Worm (Caenorhabditis elegans) whole organism, young adult: Measurements from ENCODE around the gene F26G1.3.
A peak's percentile ranks its signal among the peaks of the same experiment; 100 is the strongest.

Experiments used
- C17E4.6 ChIP-seq: fragments of 200-800 bp; sonication (Bioruptor generic); IDR thresholded peaks from 2 replicates; pipeline ENCODE4 v1.3.6; 2022; ENCODE audit warnings: missing genetic modification reagents, missing genetic modification characterization, missing compliant biosample characterization
- F37B4.10 ChIP-seq: fragments of 200-800 bp; sonication (Bioruptor generic); IDR thresholded peaks from 2 replicates; pipeline ENCODE4 v1.3.6; 2022; ENCODE audit warnings: missing genetic modification characterization, missing compliant biosample characterization
- F57A8.1 ChIP-seq: fragments of 200-800 bp; sonication (Bioruptor generic); optimal IDR thresholded peaks from 2 replicates; lab custom pipeline; 2018; ENCODE audit warnings: mild to moderate bottlenecking, missing genetic modification characterization, moderate library complexity, missing compliant biosample characterization
- T07F8.4 ChIP-seq: sonication (generic microtip); optimal IDR thresholded peaks from 2 replicates; lab custom pipeline; 2016; ENCODE audit warnings: mild to moderate bottlenecking, missing genetic modification characterization, moderate library complexity, missing compliant biosample characterization
- ama-1 ChIP-seq, 3 experiments: fragments of 150-350 bp in 1 of 3; sonication (generic microtip) in 2 of 3; optimal IDR thresholded peaks; 2 replicates each; lab custom pipeline; 2014 to 2018; ENCODE audit warnings: missing biosample characterization in 2 of 3, missing genetic modification characterization in 2 of 3, missing genetic modification reagents in 2 of 3
- attf-3 ChIP-seq: fragments of 200-800 bp; sonication (Bioruptor generic); conservative IDR thresholded peaks from 2 replicates; pipeline ENCODE4 v1.3.6; 2022; ENCODE audit warnings: missing genetic modification reagents, missing genetic modification characterization, missing compliant biosample characterization
- attf-5 ChIP-seq: fragments of 200-800 bp; sonication (Bioruptor generic); optimal IDR thresholded peaks from 2 replicates; lab custom pipeline; 2018; ENCODE audit warnings: mild to moderate bottlenecking, missing genetic modification characterization, missing compliant biosample characterization
- bed-1 ChIP-seq: fragments of 200-800 bp; sonication (Bioruptor generic); IDR thresholded peaks from 2 replicates; pipeline ENCODE4 v1.3.6; 2022; ENCODE audit warnings: missing genetic modification reagents, missing genetic modification characterization, missing compliant biosample characterization
- cebp-1 ChIP-seq, 2 experiments: fragments of 200-800 bp in 1 of 2; sonication (Bioruptor generic) in 1 of 2; sonication (generic microtip) in 1 of 2; IDR thresholded peaks in 1 of 2; optimal IDR thresholded peaks in 1 of 2; 2 replicates each; pipeline versions ENCODE4 v1.3.6 to Lab custom; 2017 to 2022; ENCODE audit warnings: missing compliant biosample characterization in 2 of 2, missing genetic modification characterization in 2 of 2, mild to moderate bottlenecking in 1 of 2, missing genetic modification reagents in 1 of 2, moderate library complexity in 1 of 2
- cebp-2 ChIP-seq: fragments of 200-800 bp; sonication (Bioruptor generic); IDR thresholded peaks from 2 replicates; pipeline ENCODE4 v1.3.6; 2022; ENCODE audit warnings: missing genetic modification characterization, missing compliant biosample characterization
- dox-1 ChIP-seq: fragments of 200-800 bp; sonication (Bioruptor generic); IDR thresholded peaks from 2 replicates; pipeline ENCODE4 v1.3.6; 2022; ENCODE audit warnings: missing genetic modification reagents, missing genetic modification characterization, missing compliant biosample characterization
- efl-1 ChIP-seq: fragments of 150-350 bp; optimal IDR thresholded peaks from 2 replicates; lab custom pipeline; 2014; ENCODE audit warnings: missing biosample characterization, missing genetic modification reagents, missing genetic modification characterization
- ekl-4 ChIP-seq: fragments of 200-800 bp; sonication (Bioruptor generic); IDR thresholded peaks from 2 replicates; pipeline ENCODE4 v1.3.6; 2022; ENCODE audit warnings: missing genetic modification reagents, missing genetic modification characterization, missing compliant biosample characterization
- him-1 ChIP-seq: sonication (generic microtip); optimal IDR thresholded peaks from 2 replicates; lab custom pipeline; 2016; ENCODE audit warnings: missing genotype, missing genetic modification reagents, missing genetic modification characterization, missing compliant biosample characterization
- hmg-1.2 ChIP-seq: fragments of 200-800 bp; sonication (Bioruptor generic); IDR thresholded peaks from 2 replicates; pipeline ENCODE4 v1.3.6; 2022; ENCODE audit warnings: missing genetic modification reagents, missing genetic modification characterization, missing compliant biosample characterization
- hsf-1 ChIP-seq: fragments of 200-800 bp; sonication (Bioruptor generic); IDR thresholded peaks from 2 replicates; pipeline ENCODE4 v1.3.6; 2022; ENCODE audit warnings: missing genetic modification reagents, missing genetic modification characterization, missing compliant biosample characterization
- let-607 ChIP-seq, 2 experiments: fragments of 200-800 bp in 1 of 2; sonication (Bioruptor generic) in 1 of 2; sonication (generic microtip) in 1 of 2; optimal IDR thresholded peaks; 2 replicates each; lab custom pipeline; 2016 to 2018; ENCODE audit warnings: mild to moderate bottlenecking in 2 of 2, missing compliant biosample characterization in 2 of 2, missing genetic modification characterization in 2 of 2, moderate library complexity in 2 of 2, missing genotype in 1 of 2
- lin-35 ChIP-seq, 3 experiments: fragments of 150-350 bp in 2 of 3; sonication (generic microtip) in 1 of 3; optimal IDR thresholded peaks; 2 replicates each; lab custom pipeline; 2014 to 2018; ENCODE audit warnings: missing biosample characterization in 3 of 3, missing genetic modification characterization in 3 of 3, missing genetic modification reagents in 3 of 3
- lin-40 ChIP-seq: sonication (generic microtip); optimal IDR thresholded peaks from 2 replicates; lab custom pipeline; 2016; ENCODE audit warnings: missing genetic modification characterization, mild to moderate bottlenecking, missing compliant biosample characterization, missing genotype, missing genetic modification reagents
- lin-54 ChIP-seq: fragments of 200-800 bp; sonication (Bioruptor generic); optimal IDR thresholded peaks from 2 replicates; lab custom pipeline; 2018; ENCODE audit warnings: mild to moderate bottlenecking, missing genetic modification characterization, missing compliant biosample characterization
- lsl-1 ChIP-seq: fragments of 200-800 bp; sonication (Bioruptor generic); optimal IDR thresholded peaks from 2 replicates; lab custom pipeline; 2018; ENCODE audit warnings: mild to moderate bottlenecking, missing genetic modification characterization, moderate library complexity, missing compliant biosample characterization
- madf-6 ChIP-seq: fragments of 200-800 bp; sonication (Bioruptor generic); IDR thresholded peaks from 2 replicates; pipeline ENCODE4 v1.3.6; 2022; ENCODE audit warnings: missing genetic modification reagents, missing genetic modification characterization, missing compliant biosample characterization
- mcd-1 ChIP-seq: fragments of 200-800 bp; sonication (Bioruptor generic); IDR thresholded peaks from 2 replicates; pipeline ENCODE4 v1.3.6; 2022; ENCODE audit warnings: missing genetic modification reagents, missing genetic modification characterization, missing compliant biosample characterization
- mes-4 ChIP-seq: sonication (generic microtip); optimal IDR thresholded peaks from 2 replicates; lab custom pipeline; 2016; ENCODE audit warnings: missing genotype, missing genetic modification characterization, missing compliant biosample characterization
- nfya-1 ChIP-seq: sonication (generic microtip); optimal IDR thresholded peaks from 2 replicates; lab custom pipeline; 2017; ENCODE audit warnings: antibody characterized with exemption, missing compliant biosample characterization, missing genetic modification characterization, borderline replicate concordance; ENCODE audit not compliant: insufficient read depth
- nfya-2 ChIP-seq: fragments of 200-800 bp; sonication (Bioruptor generic); IDR thresholded peaks from 2 replicates; pipeline ENCODE4 v1.3.6; 2022; ENCODE audit warnings: missing genetic modification reagents, missing genetic modification characterization, missing compliant biosample characterization
- nfyb-1 ChIP-seq: fragments of 200-800 bp; sonication (Bioruptor generic); IDR thresholded peaks from 2 replicates; pipeline ENCODE4 v1.3.6; 2022; ENCODE audit warnings: missing genetic modification reagents, missing genetic modification characterization, missing compliant biosample characterization
- nhr-120 ChIP-seq: fragments of 200-800 bp; sonication (Bioruptor generic); IDR thresholded peaks from 2 replicates; pipeline ENCODE4 v1.3.6; 2022; ENCODE audit warnings: missing genetic modification characterization, missing compliant biosample characterization
- nhr-179 ChIP-seq: sonication (generic microtip); optimal IDR thresholded peaks from 2 replicates; lab custom pipeline; 2016; ENCODE audit warnings: mild to moderate bottlenecking, missing genetic modification characterization, missing compliant biosample characterization
- nhr-80 ChIP-seq: sonication (generic microtip); optimal IDR thresholded peaks from 2 replicates; lab custom pipeline; 2016; ENCODE audit warnings: missing genetic modification characterization, missing compliant biosample characterization
- rcor-1 ChIP-seq: fragments of 200-800 bp; sonication (Bioruptor generic); IDR thresholded peaks from 2 replicates; pipeline ENCODE4 v1.3.6; 2022; ENCODE audit warnings: missing genetic modification reagents, missing genetic modification characterization, missing compliant biosample characterization
- repo-1 ChIP-seq: sonication (generic microtip); optimal IDR thresholded peaks from 2 replicates; lab custom pipeline; 2017; ENCODE audit warnings: mild to moderate bottlenecking, missing genetic modification characterization, missing compliant biosample characterization
- sea-2 ChIP-seq: fragments of 200-800 bp; sonication (Bioruptor generic); IDR thresholded peaks from 2 replicates; pipeline ENCODE4 v1.3.6; 2022; ENCODE audit warnings: missing genetic modification characterization, missing compliant biosample characterization
- snpc-1.1 ChIP-seq: sonication (generic microtip); optimal IDR thresholded peaks from 2 replicates; lab custom pipeline; 2017; ENCODE audit warnings: missing genetic modification characterization, mild to moderate bottlenecking, missing compliant biosample characterization, antibody characterized with exemption, moderate library complexity, missing genotype, missing genetic modification reagents; ENCODE audit not compliant: insufficient read depth
- snpc-1.3 ChIP-seq: sonication (generic microtip); optimal IDR thresholded peaks from 2 replicates; lab custom pipeline; 2017; ENCODE audit warnings: missing genetic modification characterization, mild to moderate bottlenecking, missing compliant biosample characterization, antibody characterized with exemption, moderate library complexity, missing genotype, missing genetic modification reagents; ENCODE audit not compliant: insufficient read depth
- snpc-3.4 ChIP-seq: sonication (generic microtip); optimal IDR thresholded peaks from 2 replicates; lab custom pipeline; 2017; ENCODE audit warnings: missing genetic modification characterization, mild to moderate bottlenecking, missing compliant biosample characterization, antibody characterized with exemption, moderate library complexity, missing genotype, missing genetic modification reagents
- tlf-1 ChIP-seq: fragments of 200-800 bp; sonication (Bioruptor generic); optimal IDR thresholded peaks from 2 replicates; lab custom pipeline; 2018; ENCODE audit warnings: mild to moderate bottlenecking, missing genetic modification characterization, missing compliant biosample characterization
- unc-130 ChIP-seq: sonication (generic microtip); optimal IDR thresholded peaks from 2 replicates; lab custom pipeline; 2016; ENCODE audit warnings: missing genetic modification reagents, missing genetic modification characterization, missing compliant biosample characterization
- xnd-1 ChIP-seq: sonication (generic microtip); optimal IDR thresholded peaks from 2 replicates; lab custom pipeline; 2016; ENCODE audit warnings: missing genotype, missing genetic modification reagents, missing genetic modification characterization, missing compliant biosample characterization
- zim-3 ChIP-seq: sonication (generic microtip); optimal IDR thresholded peaks from 2 replicates; lab custom pipeline; 2017; ENCODE audit warnings: mild to moderate bottlenecking, missing genetic modification characterization, moderate library complexity, missing compliant biosample characterization
- ztf-6 ChIP-seq: fragments of 200-800 bp; sonication (Bioruptor generic); IDR thresholded peaks from 2 replicates; pipeline ENCODE4 v1.3.6; 2022; ENCODE audit warnings: missing genetic modification reagents, missing genetic modification characterization, missing compliant biosample characterization

The F26G1.3 gene

DNA sequence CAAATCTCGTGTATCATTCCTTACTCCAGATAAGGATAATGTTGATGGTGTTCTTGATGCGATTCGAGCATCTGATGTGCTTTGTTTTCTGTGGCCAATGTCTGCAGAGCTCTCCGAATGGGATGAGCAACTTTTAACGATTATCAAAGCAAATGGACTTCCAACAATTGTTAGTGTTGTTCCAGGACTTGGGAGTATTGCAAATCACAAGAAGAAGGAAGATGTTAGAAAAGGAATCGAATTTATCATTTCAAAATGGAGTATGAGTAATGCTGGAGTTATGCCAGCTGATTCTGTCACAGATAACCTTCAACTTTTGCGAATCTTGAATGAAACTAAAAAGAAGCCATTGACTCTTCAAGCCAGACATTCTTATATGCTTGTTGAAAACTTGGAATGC is 47.7 kb upstream of the F26G1.3 start (continued):
- TF ChIP-seq snpc-1.3 (no peak), ama-1 (optimal IDR thresholded peaks at IDR 0.05; lab: Kevin White, UChicago) (no peak), ama-1 (GFP tag; optimal IDR thresholded peaks at IDR 0.05; lab: Kevin White, UChicago) (no peak), repo-1 (no peak), nfya-1 (tag; lab: Kevin White, UChicago) (no peak)

DNA sequence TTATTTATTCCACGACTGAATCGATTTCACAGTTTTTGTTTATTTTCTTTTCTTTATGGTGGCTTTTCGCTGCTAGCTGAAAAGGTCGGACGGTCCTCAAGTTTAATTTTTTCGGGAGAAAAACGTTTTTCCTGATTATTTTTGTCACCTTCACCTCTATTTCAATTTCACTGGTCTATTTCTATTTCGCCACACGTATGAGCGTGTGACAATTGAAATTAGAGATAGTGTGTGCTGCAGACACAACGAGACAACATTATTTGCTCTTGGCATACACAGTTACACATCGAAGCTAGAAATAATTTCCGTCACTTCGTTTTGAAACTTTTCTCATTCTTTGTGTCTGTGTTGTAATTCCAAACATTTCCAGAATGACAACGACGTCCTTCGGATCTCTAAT is 42.9 kb upstream of the F26G1.3 start, which contains the start of gene F41C3.8:
Gene F41C3.8 (plus strand): TSS at position 371 of the 400 bp plus-strand sequence.
- no peak for TF ChIP-seq C17E4.6 (GFP tag; lab: Robert Waterston, UW)
- TF ChIP-seq madf-6 (GFP tag; lab: Robert Waterston, UW): no peak
- TF ChIP-seq F57A8.1: no peak
- no peak for TF ChIP-seq snpc-1.1 (tag; lab: Kevin White, UChicago)
- TF ChIP-seq nhr-179 (tag; lab: Kevin White, UChicago): no peak
- peak; percentile 89 for TF ChIP-seq nhr-80 (tag; lab: Kevin White, UChicago)
- peak; percentile 50 for TF ChIP-seq attf-5 (GFP tag; lab: Kevin White, UChicago)
- no peak for TF ChIP-seq lin-54 (GFP tag; lab: Kevin White, UChicago)
- no peak for TF ChIP-seq hsf-1 (GFP tag; lab: Robert Waterston, UW)
- no peak for TF ChIP-seq lsl-1 (GFP tag; lab: Kevin White, UChicago)
- TF ChIP-seq him-1: no peak
- TF ChIP-seq let-607 (tag; optimal IDR thresholded peaks at IDR 0.05; lab: Kevin White, UChicago): peak in 1 of 2 experiments; percentile 87
- TF ChIP-seq bed-1 (GFP tag; lab: Robert Waterston, UW): no peak
- no peak for TF ChIP-seq nfya-2 (GFP tag; lab: Robert Waterston, UW)
- TF ChIP-seq dox-1: 0 out of 2 replicates have a peak, but pooled peaks have one; percentile 24
- no peak for TF ChIP-seq mes-4
- no peak for TF ChIP-seq unc-130 (GFP tag; lab: Kevin White, UChicago)
- TF ChIP-seq cebp-1 (GFP tag; IDR thresholded peaks at IDR 0.05; lab: Robert Waterston, UW): 0 out of 2 replicates have a peak, but pooled peaks have one; percentile 29
- peak; percentile 70 for TF ChIP-seq cebp-1 (tag; optimal IDR thresholded peaks at IDR 0.05; lab: Kevin White, UChicago)
- no peak for TF ChIP-seq ekl-4 (GFP tag; lab: Robert Waterston, UW)
- TF ChIP-seq snpc-1.3: no peak

DNA sequence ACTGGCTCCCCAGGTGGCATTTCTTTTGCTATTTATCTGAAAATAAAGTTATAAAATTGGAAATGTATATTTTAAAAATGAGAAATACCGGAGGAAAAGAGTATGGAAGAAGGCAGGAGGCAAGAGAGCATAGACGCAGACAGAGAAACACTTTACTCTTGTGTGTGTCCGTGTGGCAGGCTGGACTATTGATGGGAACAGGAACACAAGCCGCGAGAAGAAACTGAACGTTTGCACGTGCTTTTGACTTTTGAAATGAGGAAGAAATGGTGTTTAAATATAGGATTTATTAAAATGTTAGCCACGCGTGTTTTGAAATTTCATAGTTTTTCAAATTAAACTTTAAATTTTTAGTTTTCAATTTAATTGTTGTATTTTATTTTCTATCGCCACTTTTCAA is 32.4 kb upstream of the F26G1.3 start, which contains the start of gene F10G7.10:
Gene F10G7.10 (minus strand): TSS at position 145 of the 400 bp plus-strand sequence.
- TF ChIP-seq attf-5 (GFP tag; lab: Kevin White, UChicago) (peak; percentile 46), hmg-1.2 (peak; percentile 35; the same call in 1 of the 2 replicates), cebp-1 (GFP tag; IDR thresholded peaks at IDR 0.05; lab: Robert Waterston, UW) (no peak), cebp-1 (tag; optimal IDR thresholded peaks at IDR 0.05; lab: Kevin White, UChicago) (peak; percentile 62), F37B4.10 (GFP tag; lab: Robert Waterston, UW) (no peak), T07F8.4 (no peak), zim-3 (tag; lab: Kevin White, UChicago) (no peak), attf-3 (GFP tag; lab: Robert Waterston, UW) (no peak)

DNA sequence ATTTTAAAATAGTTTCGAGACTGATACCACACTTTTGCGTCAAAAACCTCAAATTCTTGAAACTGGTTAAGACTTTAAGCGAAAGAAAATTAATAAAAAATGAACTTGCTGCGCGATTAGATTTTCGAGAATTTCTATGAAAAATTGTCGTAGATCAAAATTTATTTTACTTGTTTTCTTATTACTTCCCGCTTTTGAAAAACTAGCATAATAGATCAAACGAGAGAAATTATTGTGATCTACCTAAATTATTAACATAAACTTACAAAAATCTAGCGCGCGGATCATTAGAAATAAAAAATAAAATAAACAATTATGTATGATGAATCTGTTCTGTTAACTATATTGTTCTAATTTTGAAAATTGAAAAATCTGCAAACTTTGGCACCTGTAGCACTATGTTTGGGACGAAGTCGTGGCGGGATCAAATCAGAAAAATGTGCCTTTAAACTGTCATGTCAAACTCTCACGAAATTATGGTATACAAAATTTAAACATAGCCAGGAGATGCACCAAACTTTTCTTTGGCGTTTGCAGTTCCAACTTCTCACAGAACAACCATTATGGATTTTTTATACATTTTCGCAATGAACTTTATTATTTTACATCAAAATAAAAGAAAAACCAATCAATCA is 31.7 kb upstream of the F26G1.3 start:
- TF ChIP-seq snpc-3.4 (tag; lab: Kevin White, UChicago) (no peak), rcor-1 (GFP tag; lab: Robert Waterston, UW) (no peak), T07F8.4 (no peak), cebp-1 (GFP tag; IDR thresholded peaks at IDR 0.05; lab: Robert Waterston, UW) (no peak), cebp-1 (tag; optimal IDR thresholded peaks at IDR 0.05; lab: Kevin White, UChicago) (no peak), lin-40 (tag; lab: Kevin White, UChicago) (no peak), tlf-1 (GFP tag; lab: Kevin White, UChicago) (no peak), xnd-1 (no peak), ama-1 (optimal IDR thresholded peaks at IDR 0.05; lab: Kevin White, UChicago) (peak; percentile 18), ama-1 (GFP tag; optimal IDR thresholded peaks at IDR 0.05; lab: Kevin White, UChicago) (no peak), nhr-120 (GFP tag; lab: Robert Waterston, UW) (no peak), nfyb-1 (GFP tag; lab: Robert Waterston, UW) (no peak), efl-1 (peak; percentile 76), cebp-2 (no peak), ztf-6 (GFP tag; lab: Robert Waterston, UW) (no peak), mcd-1 (no peak), lin-35 (GFP tag; optimal IDR thresholded peaks at IDR 0.05; lab: Kevin White, UChicago) (peak in 1 of 3 experiments; percentile 12), sea-2 (GFP tag; lab: Robert Waterston, UW) (no peak)
